Worm (Caenorhabditis elegans): ENCODE measurements around the gene F54H12.4.

F54H12.4 gene

DNA sequence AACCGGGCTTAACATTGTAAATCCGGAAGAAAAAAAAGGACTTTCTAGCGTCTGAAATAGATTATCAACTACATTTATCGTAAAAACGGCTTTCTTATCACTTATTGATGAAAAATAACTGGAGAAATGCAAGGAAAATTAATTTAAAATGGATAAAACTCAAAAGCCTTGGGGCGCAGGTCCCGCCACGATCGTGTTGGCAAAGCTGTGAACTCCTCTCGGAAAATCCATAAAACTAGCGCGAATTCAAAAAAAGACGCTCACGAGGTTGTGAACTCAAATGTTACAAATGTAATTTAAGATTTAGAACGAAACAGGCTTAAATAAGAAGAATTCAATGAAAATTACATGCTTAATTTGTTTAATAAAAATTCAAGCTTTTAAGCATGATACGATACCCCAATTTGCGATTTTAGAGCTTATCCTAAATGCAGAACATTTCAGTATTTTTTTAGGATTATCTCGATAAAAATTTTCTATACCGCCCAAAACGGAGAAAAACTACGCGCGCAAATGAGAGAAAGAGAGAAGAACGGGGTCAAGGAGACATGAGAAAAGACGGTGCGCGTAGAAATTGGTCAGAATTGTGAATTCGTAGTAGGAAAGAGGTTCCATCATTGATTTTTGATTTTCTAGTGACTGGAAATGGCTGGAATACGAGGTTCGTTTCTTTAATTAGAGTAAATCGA is 10.3 kb downstream of the F54H12.4 start, which contains the start of gene C29E4.15 (continued):
- no peak for TF ChIP-seq nhr-11 (tag; optimal IDR thresholded peaks at IDR 0.05)
- TF ChIP-seq hlh-4 (tag; optimal IDR thresholded peaks at IDR 0.05), result no peak
- peak; percentile 70 for TF ChIP-seq nhr-71 (tag; optimal IDR thresholded peaks at IDR 0.05)
- no peak for TF ChIP-seq fos-1 (tag; optimal IDR thresholded peaks at IDR 0.05)
- TF ChIP-seq elt-2 (tag; optimal IDR thresholded peaks at IDR 0.05), result no peak
- no peak for TF ChIP-seq nhr-77 (tag; optimal IDR thresholded peaks at IDR 0.05)
- TF ChIP-seq C34B4.2 (tag; optimal IDR thresholded peaks at IDR 0.05), result no peak
- TF ChIP-seq egl-27 (tag; optimal IDR thresholded peaks at IDR 0.05), result no peak
- TF ChIP-seq dpl-1 (GFP tag; optimal IDR thresholded peaks at IDR 0.05), result peak; percentile 79 to 92 (median 84)
- TF ChIP-seq lin-35 (GFP tag; optimal IDR thresholded peaks at IDR 0.05), result peak; percentile 74 to 91
- no peak for TF ChIP-seq pax-3 (tag; optimal IDR thresholded peaks at IDR 0.05)
- TF ChIP-seq mep-1 (tag; optimal IDR thresholded peaks at IDR 0.05), result no peak
- peak; percentile 48 for TF ChIP-seq nhr-20 (tag; optimal IDR thresholded peaks at IDR 0.05)
- TF ChIP-seq fkh-8 (tag; optimal IDR thresholded peaks at IDR 0.05), result peak; percentile 29
- no peak for TF ChIP-seq Y116A8C.19 (tag; optimal IDR thresholded peaks at IDR 0.05; ENCODE audit: borderline replicate concordance)
- no peak for TF ChIP-seq ceh-88 (GFP tag; IDR thresholded peaks at IDR 0.05)
- TF ChIP-seq unc-62 (GFP tag; optimal IDR thresholded peaks at IDR 0.05), result no peak
- no peak for TF ChIP-seq fkh-10 (GFP tag; optimal IDR thresholded peaks at IDR 0.05)
- no peak for TF ChIP-seq zag-1 (tag; optimal IDR thresholded peaks at IDR 0.05)
- TF ChIP-seq nhr-12 (tag; optimal IDR thresholded peaks at IDR 0.05), result no peak
- TF ChIP-seq nhr-28 (tag; optimal IDR thresholded peaks at IDR 0.05), result no peak
- no peak for TF ChIP-seq C16A3.4 (tag; optimal IDR thresholded peaks at IDR 0.05)
- TF ChIP-seq swsn-7 (tag; optimal IDR thresholded peaks at IDR 0.05), result peak; percentile 47
- no peak for TF ChIP-seq elt-3 (tag; optimal IDR thresholded peaks at IDR 0.05)
- TF ChIP-seq skn-1 (tag; optimal IDR thresholded peaks at IDR 0.05), result peak; percentile 34
- TF ChIP-seq nhr-84 (tag; optimal IDR thresholded peaks at IDR 0.05), result no peak
- TF ChIP-seq irx-1 (tag; optimal IDR thresholded peaks at IDR 0.05), result no peak
- no peak for TF ChIP-seq lin-13 (GFP tag; optimal IDR thresholded peaks at IDR 0.05)
- TF ChIP-seq snu-23 (GFP tag; optimal IDR thresholded peaks at IDR 0.05), result peak; percentile 58
- TF ChIP-seq efl-1 (optimal IDR thresholded peaks at IDR 0.05), result peak; percentile 92
- peak; percentile 90 to 98 for TF ChIP-seq efl-1 (GFP tag; optimal IDR thresholded peaks at IDR 0.05 in 1 of 2)
- TF ChIP-seq pag-3 (tag; optimal IDR thresholded peaks at IDR 0.05; ENCODE audit: borderline replicate concordance, insufficient read depth), result no peak
- no peak for TF ChIP-seq dsc-1 (tag; optimal IDR thresholded peaks at IDR 0.05)
- no peak for TF ChIP-seq ceh-8 (GFP tag; optimal IDR thresholded peaks at IDR 0.05)

DNA sequence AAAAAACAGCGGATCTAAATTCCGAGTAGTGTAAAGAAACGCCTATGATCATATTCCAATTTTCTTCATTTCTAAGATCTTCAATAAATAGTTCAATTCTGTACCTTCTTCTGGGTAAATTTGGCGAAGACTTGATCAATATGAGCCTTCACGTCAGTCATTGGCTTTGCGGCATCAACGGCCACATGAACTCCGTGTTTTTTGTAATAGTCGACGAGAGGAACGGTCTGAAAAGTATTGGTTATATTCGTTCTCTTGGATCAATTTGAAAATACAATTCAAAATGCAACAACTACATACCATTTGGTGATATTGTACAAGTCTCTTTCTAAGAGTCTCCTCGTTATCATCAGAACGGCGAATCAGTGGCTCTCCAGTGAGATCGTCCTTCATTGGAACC is 12.1 kb downstream of the F54H12.4 start:
- TF ChIP-seq nhr-28 (tag; optimal IDR thresholded peaks at IDR 0.05) (no peak), efl-1 (optimal IDR thresholded peaks at IDR 0.05) (no peak), efl-1 (GFP tag; optimal IDR thresholded peaks at IDR 0.05 in 1 of 2) (peak in 1 of 2 experiments; percentile 58), blmp-1 (tag; optimal IDR thresholded peaks at IDR 0.05) (no peak), nhr-84 (tag; optimal IDR thresholded peaks at IDR 0.05) (no peak), elt-3 (tag; optimal IDR thresholded peaks at IDR 0.05) (no peak)

DNA sequence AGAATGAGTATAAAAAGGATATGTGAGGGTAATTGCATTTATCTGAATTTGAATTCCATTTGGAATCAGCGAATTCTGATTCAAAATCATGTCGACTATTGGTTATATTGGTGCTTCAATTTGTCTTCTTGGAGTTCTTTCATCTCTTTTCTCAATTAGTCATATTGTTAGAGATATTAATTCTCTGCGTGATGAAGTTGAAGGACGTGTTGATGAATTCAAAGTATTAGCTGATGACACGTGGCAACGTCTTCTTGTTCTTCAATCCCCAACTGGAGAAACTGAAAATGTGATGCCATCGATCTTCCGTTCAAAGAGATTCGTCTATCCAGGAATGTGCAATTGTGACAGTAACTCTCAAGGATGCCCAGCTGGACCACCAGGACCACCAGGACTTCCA is 13.7 kb downstream of the F54H12.4 start, which contains the start of gene col-90:
col-90 (plus strand) TSS at position 37 of the 400 bp plus-strand sequence.
- TF ChIP-seq ama-1 (optimal IDR thresholded peaks at IDR 0.05) (peak; percentile 70), xbp-1 (tag; optimal IDR thresholded peaks at IDR 0.05) (no peak), blmp-1 (tag; optimal IDR thresholded peaks at IDR 0.05) (peak; percentile 6)

DNA sequence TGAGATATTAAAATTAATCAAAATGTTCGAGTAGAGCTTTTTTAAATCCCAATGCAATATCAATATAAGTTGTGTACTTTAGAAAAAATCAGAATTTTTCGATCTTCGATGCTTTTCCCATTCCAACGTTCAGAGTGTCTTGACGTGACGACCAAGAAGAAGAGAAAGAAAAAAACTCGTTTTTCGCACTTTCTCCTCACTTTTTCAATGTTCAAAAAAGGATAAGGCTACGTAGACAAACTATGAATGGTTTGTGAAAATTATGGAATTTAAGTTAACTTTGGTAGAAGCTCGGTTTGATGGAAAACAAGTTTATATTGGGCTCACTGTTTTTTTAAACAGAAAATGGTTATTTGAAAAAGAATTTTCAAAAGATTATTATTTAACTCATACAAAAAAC is 14.9 kb downstream of the F54H12.4 start:
- peak; percentile 54 for TF ChIP-seq blmp-1 (tag; optimal IDR thresholded peaks at IDR 0.05)
- no peak for TF ChIP-seq efl-1 (optimal IDR thresholded peaks at IDR 0.05)
- peak in 1 of 2 experiments; percentile 56 for TF ChIP-seq efl-1 (GFP tag; optimal IDR thresholded peaks at IDR 0.05 in 1 of 2)
- TF ChIP-seq efl-3 (GFP tag; optimal IDR thresholded peaks at IDR 0.05), result no peak
